Fruit fly (Drosophila melanogaster) whole organism, prepupa: ENCODE results near the gene CtsB.

Experiments
- CG10631 ChIP-seq: fragments of 200-800 bp; sonication (Bioruptor generic); optimal IDR thresholded peaks from 2 replicates; lab custom pipeline; 2016; ENCODE audit warnings: missing biosample characterization, missing genetic modification characterization
- CG10669 ChIP-seq: fragments of 200-800 bp; sonication (Bioruptor generic); optimal IDR thresholded peaks from 3 replicates; lab custom pipeline; 2018; ENCODE audit warnings: missing biosample characterization, mild to moderate bottlenecking, missing genetic modification characterization, moderate library complexity
- CG11294 ChIP-seq: fragments of 200-800 bp; sonication (Bioruptor generic); IDR thresholded peaks from 2 replicates; pipeline ENCODE4 v1.3.6; 2022; ENCODE audit warnings: missing biosample characterization, missing genetic modification characterization
- CG11902 ChIP-seq: fragments of 200-800 bp; sonication (Bioruptor generic); optimal IDR thresholded peaks from 3 replicates; lab custom pipeline; 2016; ENCODE audit warnings: missing biosample characterization, missing genetic modification characterization
- CG1621 ChIP-seq: fragments of 200-800 bp; sonication (Bioruptor generic); optimal IDR thresholded peaks from 3 replicates; lab custom pipeline; 2018; ENCODE audit warnings: missing biosample characterization, mild to moderate bottlenecking, missing genetic modification characterization
- CG34406 ChIP-seq: fragments of 200-800 bp; sonication (Bioruptor generic); optimal IDR thresholded peaks from 3 replicates; lab custom pipeline; 2016; ENCODE audit warnings: missing biosample characterization, missing genetic modification characterization
- CG3919 ChIP-seq: fragments of 200-800 bp; sonication (Bioruptor generic); optimal IDR thresholded peaks from 3 replicates; lab custom pipeline; 2016; ENCODE audit warnings: missing biosample characterization, missing genetic modification characterization
- CG4318 ChIP-seq: fragments of 200-800 bp; sonication (Bioruptor generic); optimal IDR thresholded peaks from 3 replicates; lab custom pipeline; 2017; ENCODE audit warnings: missing biosample characterization, mild to moderate bottlenecking, missing genetic modification characterization
- CG6276 ChIP-seq: fragments of 200-800 bp; sonication (Bioruptor generic); optimal IDR thresholded peaks from 2 replicates; lab custom pipeline; 2017; ENCODE audit warnings: missing biosample characterization, mild to moderate bottlenecking, missing genetic modification characterization
- CG6792 ChIP-seq: fragments of 200-800 bp; sonication (Bioruptor generic); optimal IDR thresholded peaks from 3 replicates; lab custom pipeline; 2016; ENCODE audit warnings: missing biosample characterization, missing genetic modification characterization
- CG6854 ChIP-seq: fragments of 200-800 bp; sonication (Bioruptor generic); optimal IDR thresholded peaks from 2 replicates; lab custom pipeline; 2017; ENCODE audit warnings: missing biosample characterization, mild to moderate bottlenecking, missing genetic modification characterization
- CG7368 ChIP-seq: fragments of 200-800 bp; sonication (Bioruptor generic); optimal IDR thresholded peaks from 3 replicates; lab custom pipeline; 2016; ENCODE audit warnings: missing biosample characterization, missing genetic modification characterization
- CG8119 ChIP-seq: fragments of 200-800 bp; sonication (Bioruptor generic); IDR thresholded peaks from 3 replicates; pipeline ENCODE4 v1.3.6; 2022; ENCODE audit warnings: missing biosample characterization, missing genetic modification characterization
- CG8632 ChIP-seq: fragments of 200-800 bp; sonication (Bioruptor generic); optimal IDR thresholded peaks from 3 replicates; lab custom pipeline; 2016; ENCODE audit warnings: missing biosample characterization, missing genetic modification characterization
- Eip75B ChIP-seq: fragments of 200-800 bp; sonication (Bioruptor generic); optimal IDR thresholded peaks from 3 replicates; lab custom pipeline; 2016; ENCODE audit warnings: missing biosample characterization, missing genetic modification characterization
- Eip78C ChIP-seq: fragments of 200-800 bp; sonication (Bioruptor generic); peaks from one replicate; lab custom pipeline; 2016; ENCODE audit warnings: missing biosample characterization, missing genetic modification characterization
- Eip93F ChIP-seq: fragments of 200-800 bp; sonication (Bioruptor generic); optimal IDR thresholded peaks from 2 replicates; lab custom pipeline; 2016; ENCODE audit warnings: missing biosample characterization, mild to moderate bottlenecking, missing genetic modification characterization
- Ets21C ChIP-seq: fragments of 200-800 bp; sonication (Bioruptor generic); optimal IDR thresholded peaks from 3 replicates; lab custom pipeline; 2016; ENCODE audit warnings: missing biosample characterization, missing genetic modification characterization
- Ets96B ChIP-seq: fragments of 200-800 bp; optimal IDR thresholded peaks from 2 replicates; lab custom pipeline; 2019; ENCODE audit warnings: missing biosample characterization, mild to moderate bottlenecking, missing genetic modification characterization, moderate library complexity
- Gug ChIP-seq: fragments of 200-800 bp; sonication (Bioruptor generic); IDR thresholded peaks from 2 replicates; pipeline ENCODE4 v1.3.6; 2022; ENCODE audit warnings: missing biosample characterization, missing genetic modification characterization
- Hr38 ChIP-seq: sonication (Bioruptor generic); optimal IDR thresholded peaks from 2 replicates; lab custom pipeline; 2016; ENCODE audit warnings: missing biosample characterization, missing genetic modification characterization
- Lpt ChIP-seq: fragments of 200-800 bp; sonication (Bioruptor generic); optimal IDR thresholded peaks from 3 replicates; lab custom pipeline; 2016; ENCODE audit warnings: missing biosample characterization, missing genetic modification characterization
- Met ChIP-seq: fragments of 200-800 bp; sonication (Bioruptor generic); optimal IDR thresholded peaks from 3 replicates; lab custom pipeline; 2016; ENCODE audit warnings: missing biosample characterization, missing genetic modification characterization
- OdsH ChIP-seq: fragments of 200-800 bp; sonication (Bioruptor generic); optimal IDR thresholded peaks from 3 replicates; lab custom pipeline; 2016; ENCODE audit warnings: missing biosample characterization, missing genetic modification characterization
- Smox ChIP-seq: fragments of 200-800 bp; sonication (Bioruptor generic); optimal IDR thresholded peaks from 3 replicates; lab custom pipeline; 2016; ENCODE audit warnings: missing biosample characterization, missing genetic modification characterization
- Sox14 ChIP-seq: fragments of 200-800 bp; sonication (Bioruptor generic); optimal IDR thresholded peaks from 3 replicates; lab custom pipeline; 2016; ENCODE audit warnings: missing biosample characterization, missing genetic modification characterization
- Sox15 ChIP-seq: fragments of 200-800 bp; sonication (Bioruptor generic); optimal IDR thresholded peaks from 3 replicates; lab custom pipeline; 2016; ENCODE audit warnings: missing biosample characterization, missing genetic modification characterization
- acj6 ChIP-seq: fragments of 200-800 bp; sonication (Bioruptor generic); optimal IDR thresholded peaks from 3 replicates; lab custom pipeline; 2016; ENCODE audit warnings: missing biosample characterization, missing genetic modification characterization
- cyc ChIP-seq: fragments of 200-800 bp; sonication (Bioruptor generic); optimal IDR thresholded peaks from 3 replicates; lab custom pipeline; 2016; ENCODE audit warnings: missing biosample characterization, missing genetic modification characterization
- dac ChIP-seq: fragments of 200-800 bp; sonication (Bioruptor generic); optimal IDR thresholded peaks from 2 replicates; lab custom pipeline; 2017; ENCODE audit warnings: missing biosample characterization, mild to moderate bottlenecking, missing genetic modification characterization
- dsx ChIP-seq: fragments of 200-800 bp; optimal IDR thresholded peaks from 3 replicates; lab custom pipeline; 2019; ENCODE audit warnings: missing biosample characterization, mild to moderate bottlenecking, missing genetic modification characterization, moderate library complexity; ENCODE audit not compliant: poor library complexity, severe bottlenecking
- eg ChIP-seq: fragments of 200-800 bp; sonication (Bioruptor generic); IDR thresholded peaks from 3 replicates; pipeline ENCODE4 v1.3.6; 2022; ENCODE audit warnings: missing biosample characterization, missing genetic modification characterization
- esn ChIP-seq: fragments of 200-800 bp; sonication (Bioruptor generic); optimal IDR thresholded peaks from 2 replicates; lab custom pipeline; 2016; ENCODE audit warnings: missing biosample characterization, mild to moderate bottlenecking, missing genetic modification characterization, moderate library complexity
- fd59A ChIP-seq: fragments of 200-800 bp; sonication (Bioruptor generic); optimal IDR thresholded peaks from 2 replicates; lab custom pipeline; 2017; ENCODE audit warnings: missing biosample characterization, mild to moderate bottlenecking, missing genetic modification characterization, missing genetic modification reagents
- lz ChIP-seq: fragments of 200-800 bp; sonication (Bioruptor generic); optimal IDR thresholded peaks from 3 replicates; lab custom pipeline; 2016; ENCODE audit warnings: missing biosample characterization, missing genetic modification characterization
- pdm3 ChIP-seq: fragments of 200-800 bp; sonication (Bioruptor generic); optimal IDR thresholded peaks from 3 replicates; lab custom pipeline; 2016; ENCODE audit warnings: missing biosample characterization, missing genetic modification characterization
- salr ChIP-seq, 2 experiments: fragments of 200-800 bp; sonication (Bioruptor generic); optimal IDR thresholded peaks; 3 replicates each; lab custom pipeline; 2016 to 2018; ENCODE audit warnings: missing biosample characterization in 2 of 2, missing genetic modification characterization in 2 of 2, mild to moderate bottlenecking in 1 of 2
- spab ChIP-seq: fragments of 200-800 bp; sonication (Bioruptor generic); optimal IDR thresholded peaks from 2 replicates; lab custom pipeline; 2017; ENCODE audit warnings: missing biosample characterization, mild to moderate bottlenecking, missing genetic modification characterization, missing genetic modification reagents
- svp ChIP-seq: fragments of 200-800 bp; sonication (Bioruptor generic); peaks from one replicate; lab custom pipeline; 2016; ENCODE audit warnings: missing biosample characterization, missing genetic modification characterization
- topi ChIP-seq: fragments of 200-800 bp; sonication (Bioruptor generic); optimal IDR thresholded peaks from 3 replicates; lab custom pipeline; 2016; ENCODE audit warnings: missing biosample characterization, missing genetic modification characterization
- vri ChIP-seq: fragments of 200-800 bp; sonication (Bioruptor generic); optimal IDR thresholded peaks from 3 replicates; lab custom pipeline; 2016; ENCODE audit warnings: missing biosample characterization, mild to moderate bottlenecking, missing genetic modification characterization

CtsB gene

dm6 chrX:13778568-13778967 lies 3.4 kb downstream of the CtsB start:
- no peak for TF ChIP-seq CG7368
- TF ChIP-seq svp (GFP tag; lab: Kevin White, UChicago), result no peak
- no peak for TF ChIP-seq OdsH
- TF ChIP-seq CG10631 (GFP tag; lab: Kevin White, UChicago), result no peak
- TF ChIP-seq CG6276 (GFP tag; lab: Kevin White, UChicago), result no peak
- no peak for TF ChIP-seq Ets21C (GFP tag; lab: Kevin White, UChicago)
- TF ChIP-seq esn (GFP tag; lab: Kevin White, UChicago), result no peak

DNA sequence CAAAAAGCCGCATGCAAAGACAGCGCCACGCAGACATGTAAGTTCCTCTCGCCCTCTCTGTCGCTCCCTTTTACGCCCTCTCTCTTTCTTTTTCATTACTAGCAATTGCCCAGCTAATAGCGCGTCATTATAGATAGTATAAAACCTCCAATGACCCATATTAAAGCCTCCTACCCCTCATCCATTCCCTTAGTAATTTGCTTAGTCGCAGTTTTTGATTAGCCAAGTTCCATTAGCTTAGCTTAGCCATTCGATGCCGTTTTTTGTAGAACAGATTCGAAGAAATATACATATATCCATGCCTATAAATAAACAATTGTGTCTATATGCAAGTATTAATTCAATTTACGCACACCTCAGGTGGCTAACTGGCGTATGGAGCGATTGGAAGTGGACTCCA lies 11.2 kb downstream of the CtsB start:
- no peak for TF ChIP-seq Gug (GFP tag; lab: Robert Waterston, UW)

- TF ChIP-seq acj6 (GFP tag; lab: Kevin White, UChicago) (no peak), svp (GFP tag; lab: Kevin White, UChicago) (peak; percentile 39)
Observed at dm6 chrX:13766495-13766894, 15.5 kb downstream of the CtsB start.

DNA sequence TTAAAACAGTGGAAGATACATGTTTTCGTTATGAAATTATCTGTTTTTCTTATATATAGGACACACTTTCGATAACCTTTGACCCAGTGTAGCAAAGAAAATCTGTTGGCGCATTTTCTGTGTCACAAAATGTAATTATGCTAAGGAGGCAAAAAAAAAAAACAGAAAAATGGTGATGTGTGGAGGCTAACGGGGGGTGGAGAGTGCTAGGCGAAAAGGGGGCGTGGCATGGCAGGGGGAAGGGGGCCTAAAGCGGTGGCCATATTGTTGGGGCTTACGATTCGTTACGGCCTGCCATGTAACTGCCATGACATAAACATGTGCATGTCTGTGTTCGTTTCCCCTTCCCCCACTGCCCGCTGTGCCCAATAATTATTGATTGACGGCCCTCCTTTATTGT lies 16.8 kb downstream of the CtsB start:
- peak; percentile 44 for TF ChIP-seq svp (GFP tag; lab: Kevin White, UChicago)
- TF ChIP-seq esn (GFP tag; lab: Kevin White, UChicago), result no peak
- no peak for TF ChIP-seq CG6276 (GFP tag; lab: Kevin White, UChicago)

dm6 chrX:13764397-13765119 lies 17.4 kb downstream of the CtsB start:
- TF ChIP-seq svp (GFP tag; lab: Kevin White, UChicago), result peak; percentile 82
- peak; percentile 73 for TF ChIP-seq Eip78C (GFP tag; lab: Kevin White, UChicago)
- TF ChIP-seq Eip75B, result peak; percentile 34
- peak; percentile 63 for TF ChIP-seq CG8119 (GFP tag; lab: Robert Waterston, UW)
- TF ChIP-seq Gug (GFP tag; lab: Robert Waterston, UW), result 0 out of 2 replicates have a peak, but pooled peaks have one; percentile 11
- TF ChIP-seq Ets21C (GFP tag; lab: Kevin White, UChicago), result no peak
- no peak for TF ChIP-seq dac
- TF ChIP-seq eg (GFP tag; lab: Robert Waterston, UW), result peak; percentile 49; the same call in 2 of the 3 replicates
- peak; percentile 8 for TF ChIP-seq CG6792 (GFP tag; lab: Kevin White, UChicago)
- peak; percentile 31 for TF ChIP-seq Smox
- TF ChIP-seq CG4318 (GFP tag; lab: Kevin White, UChicago), result peak; percentile 51
- TF ChIP-seq pdm3, result peak; percentile 54
- TF ChIP-seq Sox15 (GFP tag; lab: Kevin White, UChicago), result no peak
- TF ChIP-seq topi (GFP tag; lab: Kevin White, UChicago), result no peak
- peak; percentile 62 for TF ChIP-seq esn (GFP tag; lab: Kevin White, UChicago)
- peak; percentile 53 for TF ChIP-seq CG3919 (GFP tag; lab: Kevin White, UChicago)
- peak; percentile 55 for TF ChIP-seq acj6 (GFP tag; lab: Kevin White, UChicago)
- TF ChIP-seq CG10631 (GFP tag; lab: Kevin White, UChicago), result peak; percentile 31
- peak; percentile 21 for TF ChIP-seq spab (GFP tag; lab: Kevin White, UChicago)
- TF ChIP-seq dsx (GFP tag; lab: Kevin White, UChicago), result no peak
- TF ChIP-seq CG10669, result peak; percentile 7
- TF ChIP-seq lz (GFP tag; lab: Kevin White, UChicago), result no peak
- peak; percentile 30 for TF ChIP-seq Sox14
- TF ChIP-seq Hr38, result no peak
- TF ChIP-seq CG1621 (tag; lab: Kevin White, UChicago), result no peak
- TF ChIP-seq Ets96B (tag; lab: Kevin White, UChicago), result peak; percentile 35
- TF ChIP-seq CG11902, result no peak
- peak; percentile 31 for TF ChIP-seq CG34406 (GFP tag; lab: Kevin White, UChicago)
- TF ChIP-seq CG8632 (GFP tag; lab: Kevin White, UChicago), result no peak
- TF ChIP-seq Lpt (GFP tag; lab: Kevin White, UChicago), result peak; percentile 13
- no peak for TF ChIP-seq Eip93F (GFP tag; lab: Kevin White, UChicago)
- peak; percentile 61 for TF ChIP-seq vri (GFP tag; lab: Kevin White, UChicago)
- no peak for TF ChIP-seq CG7368
- peak; percentile 37 for TF ChIP-seq Met
- no peak for TF ChIP-seq CG11294 (GFP tag; lab: Robert Waterston, UW)
- no peak for TF ChIP-seq cyc (GFP tag; lab: Kevin White, UChicago)
- peak; percentile 60 for TF ChIP-seq OdsH
- no peak for TF ChIP-seq fd59A (GFP tag; lab: Kevin White, UChicago)
- peak in 1 of 2 experiments; percentile 50 for TF ChIP-seq salr (GFP tag; optimal IDR thresholded peaks at IDR 0.05; lab: Kevin White, UChicago)
- TF ChIP-seq CG6854 (GFP tag; lab: Kevin White, UChicago), result no peak
